Worm (Caenorhabditis elegans) whole organism, late embryonic: Measurements from ENCODE around the gene F36H9.1.

Experiments
- F13H6.1 ChIP-seq: sonication (generic microtip); optimal IDR thresholded peaks from 2 replicates; lab custom pipeline; 2016; ENCODE audit warnings: missing genetic modification characterization, missing compliant biosample characterization
- K02D7.2 ChIP-seq: sonication (generic microtip); optimal IDR thresholded peaks from 2 replicates; lab custom pipeline; 2017; ENCODE audit warnings: mild to moderate bottlenecking, missing genetic modification characterization, missing compliant biosample characterization
- K09A11.1 ChIP-seq: sonication (generic microtip); optimal IDR thresholded peaks from 2 replicates; lab custom pipeline; 2017; ENCODE audit warnings: antibody characterized with exemption, mild to moderate bottlenecking, missing genetic modification characterization, missing compliant biosample characterization; ENCODE audit not compliant: insufficient read depth
- Y22D7AL.16 ChIP-seq: sonication (generic microtip); optimal IDR thresholded peaks from 2 replicates; lab custom pipeline; 2016; ENCODE audit warnings: missing genetic modification characterization, missing compliant biosample characterization
- ahr-1 ChIP-seq: sonication (generic microtip); optimal IDR thresholded peaks from 2 replicates; lab custom pipeline; 2016; ENCODE audit warnings: missing genetic modification characterization, missing compliant biosample characterization
- ama-1 ChIP-seq: fragments of 150-350 bp; optimal IDR thresholded peaks from 2 replicates; lab custom pipeline; 2014
- ceh-14 ChIP-seq: sonication (generic microtip); optimal IDR thresholded peaks from 2 replicates; lab custom pipeline; 2016; ENCODE audit warnings: missing genotype, missing genetic modification characterization, missing compliant biosample characterization
- ceh-18 ChIP-seq: sonication (generic microtip); optimal IDR thresholded peaks from 2 replicates; lab custom pipeline; 2016; ENCODE audit warnings: missing genetic modification characterization, missing compliant biosample characterization
- ceh-2 ChIP-seq: sonication (generic microtip); optimal IDR thresholded peaks from 2 replicates; lab custom pipeline; 2016; ENCODE audit warnings: missing genotype, missing genetic modification characterization, missing compliant biosample characterization
- ceh-24 ChIP-seq: sonication (generic microtip); optimal IDR thresholded peaks from 2 replicates; lab custom pipeline; 2016; ENCODE audit warnings: mild to moderate bottlenecking, missing genetic modification characterization, missing compliant biosample characterization
- ceh-30 ChIP-seq: fragments of 150-350 bp; optimal IDR thresholded peaks from 2 replicates; lab custom pipeline; 2014; ENCODE audit warnings: missing biosample characterization, missing genetic modification characterization
- ceh-31 ChIP-seq: sonication (generic microtip); optimal IDR thresholded peaks from 2 replicates; lab custom pipeline; 2016; ENCODE audit warnings: missing genetic modification characterization, missing compliant biosample characterization
- ceh-34 ChIP-seq: sonication (generic microtip); optimal IDR thresholded peaks from 2 replicates; lab custom pipeline; 2016; ENCODE audit warnings: mild to moderate bottlenecking, missing genetic modification characterization, missing compliant biosample characterization
- ceh-45 ChIP-seq: fragments of 200-800 bp; sonication (Bioruptor generic); IDR thresholded peaks from 2 replicates; pipeline ENCODE4 v1.3.6; 2022; ENCODE audit warnings: missing genetic modification reagents, missing genetic modification characterization, missing compliant biosample characterization
- dve-1 ChIP-seq: sonication (generic microtip); optimal IDR thresholded peaks from 2 replicates; lab custom pipeline; 2017; ENCODE audit warnings: antibody characterized with exemption, mild to moderate bottlenecking, missing genetic modification characterization, missing compliant biosample characterization
- elt-2 ChIP-seq: sonication (generic microtip); optimal IDR thresholded peaks from 2 replicates; lab custom pipeline; 2016; ENCODE audit warnings: missing genetic modification reagents, missing genetic modification characterization, missing compliant biosample characterization
- elt-4 ChIP-seq: sonication (generic microtip); optimal IDR thresholded peaks from 2 replicates; lab custom pipeline; 2016; ENCODE audit warnings: missing genetic modification characterization, missing compliant biosample characterization
- ets-4 ChIP-seq: sonication (generic microtip); optimal IDR thresholded peaks from 2 replicates; lab custom pipeline; 2016; ENCODE audit warnings: missing genetic modification characterization, missing compliant biosample characterization
- eyg-1 ChIP-seq: sonication (generic microtip); optimal IDR thresholded peaks from 2 replicates; lab custom pipeline; 2016; ENCODE audit warnings: missing genotype, missing genetic modification characterization, missing compliant biosample characterization
- fax-1 ChIP-seq: sonication (generic microtip); optimal IDR thresholded peaks from 2 replicates; lab custom pipeline; 2016; ENCODE audit warnings: missing genotype, missing genetic modification characterization, missing compliant biosample characterization
- fkh-10 ChIP-seq: fragments of 150-350 bp; optimal IDR thresholded peaks from 2 replicates; lab custom pipeline; 2014; ENCODE audit warnings: missing biosample characterization, missing genetic modification reagents, missing genetic modification characterization
- fkh-6 ChIP-seq: sonication (generic microtip); optimal IDR thresholded peaks from 2 replicates; lab custom pipeline; 2016; ENCODE audit warnings: missing genetic modification characterization, missing compliant biosample characterization
- gmeb-2 ChIP-seq: sonication (generic microtip); optimal IDR thresholded peaks from 2 replicates; lab custom pipeline; 2016; ENCODE audit warnings: missing genetic modification characterization, inconsistent platforms, missing compliant biosample characterization
- hlh-30 ChIP-seq: sonication (generic microtip); optimal IDR thresholded peaks from 2 replicates; lab custom pipeline; 2017; ENCODE audit warnings: antibody characterized with exemption, missing genetic modification characterization, missing compliant biosample characterization; ENCODE audit not compliant: insufficient read depth
- hlh-6 ChIP-seq: sonication (generic microtip); optimal IDR thresholded peaks from 2 replicates; lab custom pipeline; 2016; ENCODE audit warnings: missing genotype, missing genetic modification characterization, missing compliant biosample characterization
- hlh-8 ChIP-seq: sonication (generic microtip); optimal IDR thresholded peaks from 2 replicates; lab custom pipeline; 2016; ENCODE audit warnings: missing genotype, missing genetic modification characterization, missing compliant biosample characterization
- lin-11 ChIP-seq: fragments of 200-800 bp; sonication (Bioruptor generic); optimal IDR thresholded peaks from 2 replicates; lab custom pipeline; 2018; ENCODE audit warnings: mild to moderate bottlenecking, missing genetic modification characterization, missing compliant biosample characterization
- madf-2 ChIP-seq: sonication (generic microtip); optimal IDR thresholded peaks from 2 replicates; lab custom pipeline; 2017; ENCODE audit warnings: missing genetic modification characterization, missing compliant biosample characterization
- mec-3 ChIP-seq: sonication (generic microtip); optimal IDR thresholded peaks from 2 replicates; lab custom pipeline; 2016; ENCODE audit warnings: borderline replicate concordance, missing genetic modification characterization, missing compliant biosample characterization
- nfya-1 ChIP-seq: sonication (generic microtip); optimal IDR thresholded peaks from 2 replicates; lab custom pipeline; 2017; ENCODE audit warnings: missing genetic modification characterization, mild to moderate bottlenecking, missing compliant biosample characterization, antibody characterized with exemption, moderate library complexity
- nhr-11 ChIP-seq: fragments of 150-350 bp; optimal IDR thresholded peaks from 2 replicates; lab custom pipeline; 2014; ENCODE audit warnings: missing biosample characterization, missing genetic modification characterization
- npax-4 ChIP-seq: sonication (generic microtip); optimal IDR thresholded peaks from 2 replicates; lab custom pipeline; 2016; ENCODE audit warnings: missing genetic modification characterization, missing compliant biosample characterization
- pat-9 ChIP-seq: fragments of 200-800 bp; sonication (Bioruptor generic); optimal IDR thresholded peaks from 2 replicates; lab custom pipeline; 2018; ENCODE audit warnings: mild to moderate bottlenecking, missing genetic modification characterization, moderate library complexity, missing compliant biosample characterization
- pax-1 ChIP-seq: fragments of 150-350 bp; optimal IDR thresholded peaks from 2 replicates; lab custom pipeline; 2014; ENCODE audit warnings: missing biosample characterization, missing genetic modification characterization
- pha-4 ChIP-seq: fragments of 150-350 bp; optimal IDR thresholded peaks from 2 replicates; lab custom pipeline; 2018; ENCODE audit warnings: missing biosample characterization, missing genetic modification reagents, missing genetic modification characterization
- pqm-1 ChIP-seq: sonication (generic microtip); optimal IDR thresholded peaks from 2 replicates; lab custom pipeline; 2016; ENCODE audit warnings: missing genetic modification characterization, missing compliant biosample characterization
- pros-1 ChIP-seq: fragments of 150-350 bp; optimal IDR thresholded peaks from 2 replicates; lab custom pipeline; 2014; ENCODE audit warnings: missing biosample characterization, missing genetic modification reagents, missing genetic modification characterization
- rnt-1 ChIP-seq: sonication (generic microtip); optimal IDR thresholded peaks from 2 replicates; lab custom pipeline; 2016; ENCODE audit warnings: missing genetic modification characterization, missing compliant biosample characterization
- sox-2 ChIP-seq: fragments of 200-800 bp; sonication (Bioruptor generic); IDR thresholded peaks from 2 replicates; pipeline ENCODE4 v1.3.6; 2022; ENCODE audit warnings: missing genetic modification reagents, missing genetic modification characterization, missing compliant biosample characterization
- sox-4 ChIP-seq: sonication (generic microtip); optimal IDR thresholded peaks from 2 replicates; lab custom pipeline; 2017; ENCODE audit warnings: mild to moderate bottlenecking, missing genetic modification characterization, inconsistent platforms, missing compliant biosample characterization
- tbx-2 ChIP-seq: sonication (generic microtip); optimal IDR thresholded peaks from 2 replicates; lab custom pipeline; 2016; ENCODE audit warnings: missing genetic modification characterization, missing compliant biosample characterization
- tbx-7 ChIP-seq: sonication (generic microtip); optimal IDR thresholded peaks from 2 replicates; lab custom pipeline; 2016; ENCODE audit warnings: missing genotype, missing genetic modification characterization, missing compliant biosample characterization
- unc-3 ChIP-seq, 2 experiments: fragments of 200-800 bp in 1 of 2; sonication (Bioruptor generic) in 1 of 2; sonication (generic microtip) in 1 of 2; conservative IDR thresholded peaks in 1 of 2; optimal IDR thresholded peaks in 1 of 2; 2 replicates each; pipeline versions ENCODE4 v1.3.6 to Lab custom; 2016 to 2022; ENCODE audit warnings: missing compliant biosample characterization in 2 of 2, missing genetic modification characterization in 2 of 2, missing genetic modification reagents in 1 of 2
- unc-86 ChIP-seq: sonication (generic microtip); optimal IDR thresholded peaks from 2 replicates; lab custom pipeline; 2016; ENCODE audit warnings: missing genetic modification characterization, missing compliant biosample characterization

The F36H9.1 gene

DNA sequence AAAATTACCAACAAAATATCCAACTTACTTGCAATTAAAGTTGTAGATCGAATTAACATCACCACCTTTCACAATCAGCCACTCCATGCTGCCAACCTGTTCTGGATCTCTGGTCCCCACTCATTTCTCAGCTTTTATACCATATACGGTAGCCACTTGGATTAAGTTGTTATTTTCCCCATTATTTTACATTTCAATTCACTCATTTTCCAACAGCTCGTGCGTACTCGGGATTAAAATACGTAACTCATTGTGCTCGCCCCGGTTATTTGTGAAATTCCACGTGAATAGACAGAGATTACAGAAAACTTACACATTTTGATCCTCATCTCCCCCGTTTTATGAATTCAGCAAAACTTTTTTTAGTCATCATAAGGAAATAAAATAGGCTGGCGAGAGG, 8.7 kb downstream of the F36H9.1 start, which contains the start of gene srt-41:
srt-41 (minus strand) TSS at position 101 of the 400 bp plus-strand sequence.
- TF ChIP-seq elt-4 (no peak), hlh-8 (no peak), ceh-45 (GFP tag; lab: Robert Waterston, UW) (no peak), ahr-1 (no peak), nfya-1 (tag; lab: Kevin White, UChicago) (no peak), unc-86 (tag; lab: Kevin White, UChicago) (no peak), pat-9 (no peak), lin-11 (tag; lab: Kevin White, UChicago) (no peak), hlh-6 (no peak), Y22D7AL.16 (tag; lab: Kevin White, UChicago) (no peak), fkh-6 (tag; lab: Kevin White, UChicago) (no peak), unc-3 (GFP tag; conservative IDR thresholded peaks at IDR 0.05; lab: Robert Waterston, UW) (no peak), unc-3 (tag; optimal IDR thresholded peaks at IDR 0.05; lab: Kevin White, UChicago) (no peak), K02D7.2 (no peak), madf-2 (tag; lab: Kevin White, UChicago) (no peak), mec-3 (tag; lab: Kevin White, UChicago) (no peak), ceh-30 (tag; lab: Kevin White, UChicago) (no peak)

DNA sequence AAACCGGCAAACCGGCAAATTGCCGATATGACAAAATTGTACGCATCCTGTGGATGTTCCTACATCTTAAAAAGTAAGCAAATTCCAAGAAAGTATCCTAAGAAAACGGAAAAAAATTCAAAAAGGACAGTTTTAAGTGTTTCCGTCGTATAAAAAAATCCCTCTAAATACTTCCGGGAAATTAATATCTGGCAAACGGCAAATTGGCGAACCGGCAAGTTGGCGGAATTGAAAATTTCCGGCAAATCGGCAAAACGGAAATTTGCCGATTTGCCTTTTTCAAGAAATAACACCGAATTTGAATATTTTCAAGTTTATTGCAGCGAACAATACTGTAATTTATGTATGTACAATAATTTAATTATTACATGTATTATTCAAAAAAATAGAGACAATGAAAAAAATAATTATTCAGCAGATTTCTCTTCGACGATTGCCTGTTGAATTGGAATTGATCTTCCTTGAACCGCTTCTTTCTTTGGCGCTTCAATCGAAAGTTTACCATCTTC, 9.8 kb downstream of the F36H9.1 start:
- no peak for TF ChIP-seq ceh-24
- no peak for TF ChIP-seq gmeb-2 (tag; lab: Kevin White, UChicago)
- TF ChIP-seq lin-11 (tag; lab: Kevin White, UChicago), result no peak
- TF ChIP-seq sox-2 (GFP tag; lab: Robert Waterston, UW), result no peak
- no peak for TF ChIP-seq ceh-2 (tag; lab: Kevin White, UChicago)
- no peak for TF ChIP-seq K09A11.1 (tag; lab: Kevin White, UChicago)
- no peak for TF ChIP-seq madf-2 (tag; lab: Kevin White, UChicago)
- TF ChIP-seq ama-1 (lab: Kevin White, UChicago), result no peak
- no peak for TF ChIP-seq F13H6.1 (tag; lab: Kevin White, UChicago)
- no peak for TF ChIP-seq sox-4 (tag; lab: Kevin White, UChicago)
- TF ChIP-seq unc-3 (GFP tag; conservative IDR thresholded peaks at IDR 0.05; lab: Robert Waterston, UW), result no peak
- no peak for TF ChIP-seq unc-3 (tag; optimal IDR thresholded peaks at IDR 0.05; lab: Kevin White, UChicago)
- no peak for TF ChIP-seq npax-4
- TF ChIP-seq eyg-1 (tag; lab: Kevin White, UChicago), result no peak
- no peak for TF ChIP-seq fkh-10 (GFP tag; lab: Kevin White, UChicago)
- TF ChIP-seq ceh-18 (tag; lab: Kevin White, UChicago), result no peak
- no peak for TF ChIP-seq fax-1 (tag; lab: Kevin White, UChicago)
- TF ChIP-seq ceh-14 (tag; lab: Kevin White, UChicago), result no peak

DNA sequence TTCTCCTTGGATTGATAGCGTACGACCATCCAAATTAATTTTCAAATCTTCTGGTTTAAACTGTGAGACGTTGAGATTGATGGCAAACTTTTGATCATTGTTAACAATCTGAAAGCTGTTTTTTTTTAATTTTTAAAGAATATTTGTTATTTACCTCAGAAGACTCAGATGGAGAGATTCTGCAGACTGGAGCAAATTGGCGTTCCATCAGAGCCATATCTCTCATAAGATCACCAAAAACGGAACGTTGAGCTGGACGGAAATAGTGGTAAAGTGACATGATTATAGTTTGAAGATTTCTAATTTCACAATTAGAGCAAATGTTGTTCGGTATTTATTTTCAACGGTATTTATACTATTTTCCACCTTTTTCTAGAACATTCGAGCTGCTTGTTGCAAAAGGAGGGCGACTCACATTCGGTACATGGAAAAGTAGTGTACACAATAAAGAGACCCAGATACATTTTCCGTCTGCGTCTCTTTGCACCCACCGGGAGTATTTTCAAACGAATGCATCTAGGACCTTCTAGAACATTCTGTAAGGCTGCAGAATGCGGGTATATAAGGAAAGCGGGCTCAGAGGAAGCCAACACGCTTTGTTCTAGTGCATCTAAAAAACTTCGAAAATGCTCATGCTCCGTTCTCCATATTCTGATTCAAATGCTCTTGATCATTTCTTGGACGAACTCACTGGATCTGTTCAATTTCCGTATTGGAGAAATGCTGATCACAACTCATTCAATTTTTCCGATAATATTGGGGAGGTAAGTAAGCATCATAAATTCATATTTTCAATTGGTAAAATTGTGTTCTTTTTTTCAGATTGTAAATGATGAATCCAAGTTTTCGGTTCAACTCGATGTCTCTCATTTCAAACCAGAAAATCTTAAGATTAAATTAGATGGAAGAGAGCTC, 10.6 kb downstream of the F36H9.1 start, which contains the start of the genes hsp-16.2 and hsp-16.41:
hsp-16.2 (minus strand) TSS at position 313 of the 915 bp plus-strand sequence.
hsp-16.41 (plus strand) TSS at position 534 of the 915 bp plus-strand sequence.
- TF ChIP-seq ceh-2 (tag; lab: Kevin White, UChicago), result no peak
- TF ChIP-seq ceh-31 (tag; lab: Kevin White, UChicago), result peak; percentile 52
- no peak for TF ChIP-seq pha-4 (tag; lab: Kevin White, UChicago)
- TF ChIP-seq hlh-30, result no peak
- TF ChIP-seq K02D7.2, result no peak
- peak; percentile 63 for TF ChIP-seq nfya-1 (tag; lab: Kevin White, UChicago)
- peak; percentile 22 for TF ChIP-seq pat-9
- TF ChIP-seq pqm-1 (tag; lab: Kevin White, UChicago), result no peak
- TF ChIP-seq unc-86 (tag; lab: Kevin White, UChicago), result peak; percentile 10
- peak; percentile 11 for TF ChIP-seq pax-1 (tag; lab: Kevin White, UChicago)
- no peak for TF ChIP-seq mec-3 (tag; lab: Kevin White, UChicago)
- peak; percentile 5 for TF ChIP-seq ets-4 (tag; lab: Kevin White, UChicago)
- TF ChIP-seq sox-4 (tag; lab: Kevin White, UChicago), result no peak
- TF ChIP-seq rnt-1 (tag; lab: Kevin White, UChicago), result no peak
- no peak for TF ChIP-seq dve-1 (tag; lab: Kevin White, UChicago)
- TF ChIP-seq pros-1 (tag; lab: Kevin White, UChicago), result no peak
- no peak for TF ChIP-seq gmeb-2 (tag; lab: Kevin White, UChicago)
- TF ChIP-seq elt-2 (tag; lab: Kevin White, UChicago), result peak; percentile 10
- no peak for TF ChIP-seq tbx-7 (tag; lab: Kevin White, UChicago)
- TF ChIP-seq tbx-2 (tag; lab: Kevin White, UChicago), result no peak
- peak; percentile 62 for TF ChIP-seq ceh-30 (tag; lab: Kevin White, UChicago)
- TF ChIP-seq fkh-10 (GFP tag; lab: Kevin White, UChicago), result no peak
- no peak for TF ChIP-seq sox-2 (GFP tag; lab: Robert Waterston, UW)
- TF ChIP-seq ceh-34 (tag; lab: Kevin White, UChicago), result peak; percentile 55
- no peak for TF ChIP-seq nhr-11 (tag; lab: Kevin White, UChicago)
- TF ChIP-seq ceh-14 (tag; lab: Kevin White, UChicago), result no peak
- no peak for TF ChIP-seq eyg-1 (tag; lab: Kevin White, UChicago)
- no peak for TF ChIP-seq fax-1 (tag; lab: Kevin White, UChicago)
